ENCODE assay signal across 2 worm cellular contexts in the genomic region with DNA sequence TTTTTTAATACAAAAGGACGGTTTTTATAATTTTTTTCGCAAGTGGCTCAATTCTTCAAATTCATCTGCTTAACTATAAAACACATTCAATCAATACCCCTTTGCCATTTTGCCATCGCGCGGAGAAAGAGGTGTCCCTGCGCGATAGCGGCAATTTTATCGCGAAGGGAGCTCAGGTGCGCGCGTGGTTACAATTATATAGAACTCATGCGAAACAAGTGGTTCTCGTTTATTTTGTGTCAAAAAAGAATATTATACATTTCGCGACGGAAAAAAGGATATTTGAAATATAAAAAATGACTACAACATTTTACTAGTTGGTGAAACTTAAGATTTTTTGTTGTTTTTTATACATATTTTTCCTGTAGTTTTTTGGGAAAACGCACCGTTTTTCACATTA.
A peak's percentile ranks its signal among the peaks of the same experiment; 100 is the strongest.
TF ChIP-seq lines count a peak whose summit lies in the region.

No protein-coding gene starts in this region.

TF ChIP-seq in whole organism, L4 larva, 104 proteins besides CTCF, POLR2A, EP300 and RAD21 (continued from another document):
- TF ChIP-seq unc-62 (GFP tag; optimal IDR thresholded peaks at IDR 0.05 in 1 of 2; lab: Kevin White, UChicago) = peak; percentile 80 to 100
- peak; percentile 41 for TF ChIP-seq unc-62 (tag; optimal IDR thresholded peaks at IDR 0.05; lab: Kevin White, UChicago)
- peak; percentile 97 for TF ChIP-seq nhr-25 (tag; optimal IDR thresholded peaks at IDR 0.05; lab: Kevin White, UChicago; ENCODE audit: borderline replicate concordance, insufficient read depth)
- peak; percentile 61 for TF ChIP-seq set-16 (GFP tag; IDR thresholded peaks at IDR 0.05; lab: Robert Waterston, UW)
- peak; percentile 95 for TF ChIP-seq D1046.2 (GFP tag; IDR thresholded peaks at IDR 0.05; lab: Robert Waterston, UW)
- TF ChIP-seq hlh-30 (tag; optimal IDR thresholded peaks at IDR 0.05; lab: Kevin White, UChicago; ENCODE audit: insufficient read depth) = peak; percentile 96
- peak; percentile 98 for TF ChIP-seq zag-1 (tag; optimal IDR thresholded peaks at IDR 0.05; lab: Kevin White, UChicago)
- TF ChIP-seq arid-1 (GFP tag; conservative IDR thresholded peaks at IDR 0.05; lab: Robert Waterston, UW) = peak; percentile 98
- TF ChIP-seq ceh-62 (tag; optimal IDR thresholded peaks at IDR 0.05; lab: Kevin White, UChicago) = no peak
- TF ChIP-seq lin-29 (GFP tag; IDR thresholded peaks at IDR 0.05; lab: Robert Waterston, UW) = peak; percentile 99
- peak; percentile 93 for TF ChIP-seq ceh-32 (tag; optimal IDR thresholded peaks at IDR 0.05; lab: Kevin White, UChicago; ENCODE audit: poor library complexity)
- TF ChIP-seq fkh-10 (GFP tag; optimal IDR thresholded peaks at IDR 0.05; lab: Kevin White, UChicago) = peak; percentile 98
- TF ChIP-seq spr-3 (GFP tag; optimal IDR thresholded peaks at IDR 0.05; lab: Kevin White, UChicago) = peak; percentile 98
- TF ChIP-seq nhr-6 (tag; optimal IDR thresholded peaks at IDR 0.05; lab: Kevin White, UChicago) = peak; percentile 98
- TF ChIP-seq ceh-20 (GFP tag; IDR thresholded peaks at IDR 0.05; lab: Robert Waterston, UW) = peak; percentile 98
- TF ChIP-seq nhr-42 (GFP tag; IDR thresholded peaks at IDR 0.05; lab: Robert Waterston, UW) = peak; percentile 100
- TF ChIP-seq hlh-11 (tag; optimal IDR thresholded peaks at IDR 0.05; lab: Kevin White, UChicago) = peak; percentile 98
- TF ChIP-seq hmg-1.1 (GFP tag; IDR thresholded peaks at IDR 0.05; lab: Robert Waterston, UW) = peak; percentile 100
- TF ChIP-seq nhr-48 (tag; optimal IDR thresholded peaks at IDR 0.05; lab: Kevin White, UChicago) = peak; percentile 97
- TF ChIP-seq dpl-1 (GFP tag; optimal IDR thresholded peaks at IDR 0.05; lab: Kevin White, UChicago) = peak; percentile 77
- TF ChIP-seq Y48G9A.11 (GFP tag; IDR thresholded peaks at IDR 0.05; lab: Robert Waterston, UW) = 0 out of 2 replicates have a peak, but pooled peaks have one; percentile 15
- TF ChIP-seq dmd-8 (GFP tag; IDR thresholded peaks at IDR 0.05; lab: Robert Waterston, UW) = peak; percentile 88
- peak; percentile 40 to 81 for TF ChIP-seq ZK546.5 (tag; optimal IDR thresholded peaks at IDR 0.05; lab: Kevin White, UChicago)
- TF ChIP-seq nhr-102 (tag; optimal IDR thresholded peaks at IDR 0.05; lab: Kevin White, UChicago) = peak; percentile 99
- TF ChIP-seq aha-1 (tag; lab: Kevin White, UChicago) = peak; percentile 100
- no peak for TF ChIP-seq F26F4.8 (GFP tag; conservative IDR thresholded peaks at IDR 0.05; lab: Robert Waterston, UW)
- TF ChIP-seq ceh-44 (GFP tag; IDR thresholded peaks at IDR 0.05; lab: Robert Waterston, UW) = peak; percentile 89
- peak; percentile 91 for TF ChIP-seq Y75B8A.6 (GFP tag; IDR thresholded peaks at IDR 0.05; lab: Robert Waterston, UW)
- TF ChIP-seq jun-1 (tag; optimal IDR thresholded peaks at IDR 0.05; lab: Kevin White, UChicago) = peak; percentile 99
- TF ChIP-seq nhr-76 (tag; optimal IDR thresholded peaks at IDR 0.05; lab: Kevin White, UChicago) = peak; percentile 70
- TF ChIP-seq tag-97 (GFP tag; IDR thresholded peaks at IDR 0.05; lab: Robert Waterston, UW) = peak; percentile 84; the same call in 1 of the 2 replicates
- peak; percentile 88; the same call in 1 of the 2 replicates for TF ChIP-seq daf-8 (GFP tag; IDR thresholded peaks at IDR 0.05; lab: Robert Waterston, UW)
- peak; percentile 93 for TF ChIP-seq lir-3 (tag; optimal IDR thresholded peaks at IDR 0.05; lab: Kevin White, UChicago)
- peak; percentile 94 for TF ChIP-seq Y105C5A.15 (GFP tag; IDR thresholded peaks at IDR 0.05; lab: Robert Waterston, UW)
- TF ChIP-seq ama-1 (optimal IDR thresholded peaks at IDR 0.05; lab: Kevin White, UChicago) = no peak
- TF ChIP-seq ZK337.2 (GFP tag; IDR thresholded peaks at IDR 0.05; lab: Robert Waterston, UW) = peak; percentile 95
- TF ChIP-seq ceh-28 (tag; optimal IDR thresholded peaks at IDR 0.05; lab: Kevin White, UChicago) = peak; percentile 97
- TF ChIP-seq hif-1 (tag; optimal IDR thresholded peaks at IDR 0.05; lab: Kevin White, UChicago) = peak; percentile 67 to 91
- peak; percentile 87 for TF ChIP-seq lin-39 (tag; optimal IDR thresholded peaks at IDR 0.05; lab: Kevin White, UChicago)
- TF ChIP-seq ctbp-1 (GFP tag; IDR thresholded peaks at IDR 0.05; lab: Robert Waterston, UW) = peak; percentile 99
- TF ChIP-seq unc-39 (tag; optimal IDR thresholded peaks at IDR 0.05; lab: Kevin White, UChicago) = peak; percentile 83
- TF ChIP-seq mdl-1 (tag; optimal IDR thresholded peaks at IDR 0.05; lab: Kevin White, UChicago) = peak; percentile 93 to 97
- TF ChIP-seq zip-11 (GFP tag; IDR thresholded peaks at IDR 0.05; lab: Robert Waterston, UW) = peak; percentile 68; the same call in 1 of the 2 replicates
- peak; percentile 99 for TF ChIP-seq duxl-1 (tag; optimal IDR thresholded peaks at IDR 0.05; lab: Kevin White, UChicago; ENCODE audit: poor library complexity)
- peak; percentile 91 for TF ChIP-seq ztf-7 (tag; optimal IDR thresholded peaks at IDR 0.05; lab: Kevin White, UChicago)
- peak; percentile 99 for TF ChIP-seq php-3 (GFP tag; IDR thresholded peaks at IDR 0.05; lab: Robert Waterston, UW)
- peak; percentile 96 for TF ChIP-seq lin-13 (GFP tag; optimal IDR thresholded peaks at IDR 0.05; lab: Kevin White, UChicago)
- TF ChIP-seq dve-1 (tag; optimal IDR thresholded peaks at IDR 0.05; lab: Kevin White, UChicago; ENCODE audit: insufficient read depth) = peak; percentile 100
- TF ChIP-seq zfp-3 (GFP tag; conservative IDR thresholded peaks at IDR 0.05; lab: Robert Waterston, UW) = peak; percentile 97
- TF ChIP-seq nhr-237 (tag; optimal IDR thresholded peaks at IDR 0.05; lab: Kevin White, UChicago) = peak; percentile 94
- peak; percentile 89 for TF ChIP-seq zfp-2 (tag; optimal IDR thresholded peaks at IDR 0.05; lab: Kevin White, UChicago)

TF ChIP-seq in whole organism, late embryonic, 69 proteins besides CTCF, POLR2A, EP300 and RAD21 (continued from another document):
- no peak for TF ChIP-seq ceh-24 (tag; optimal IDR thresholded peaks at IDR 0.05; lab: Kevin White, UChicago)
- TF ChIP-seq Y22D7AL.16 (tag; optimal IDR thresholded peaks at IDR 0.05; lab: Kevin White, UChicago) = no peak
- peak; percentile 85 for TF ChIP-seq K09A11.1 (tag; optimal IDR thresholded peaks at IDR 0.05; lab: Kevin White, UChicago; ENCODE audit: insufficient read depth)
- peak; percentile 36 for TF ChIP-seq odd-2 (tag; optimal IDR thresholded peaks at IDR 0.05; lab: Kevin White, UChicago)
- peak; percentile 73 for TF ChIP-seq sox-4 (tag; optimal IDR thresholded peaks at IDR 0.05; lab: Kevin White, UChicago)
- TF ChIP-seq dmd-4 (tag; optimal IDR thresholded peaks at IDR 0.05; lab: Kevin White, UChicago; ENCODE audit: borderline replicate concordance) = peak; percentile 76
- TF ChIP-seq pha-2 (tag; optimal IDR thresholded peaks at IDR 0.05; lab: Kevin White, UChicago) = peak; percentile 66
- no peak for TF ChIP-seq nhr-232 (tag; optimal IDR thresholded peaks at IDR 0.05; lab: Kevin White, UChicago)
- TF ChIP-seq ceh-6 (GFP tag; optimal IDR thresholded peaks at IDR 0.05; lab: Kevin White, UChicago) = peak; percentile 70
